Worm (Caenorhabditis elegans) whole organism, L4/young adult: ENCODE results near the gene F45E1.1.

Experiments
- W03F9.2 ChIP-seq: fragments of 150-350 bp; optimal IDR thresholded peaks from 2 replicates; lab custom pipeline; 2014; ENCODE audit warnings: missing biosample characterization, missing genetic modification characterization
- dao-5 ChIP-seq: sonication (generic microtip); optimal IDR thresholded peaks from 2 replicates; lab custom pipeline; 2016; ENCODE audit warnings: missing genotype, missing genetic modification characterization, moderate library complexity, missing compliant biosample characterization

DNA sequence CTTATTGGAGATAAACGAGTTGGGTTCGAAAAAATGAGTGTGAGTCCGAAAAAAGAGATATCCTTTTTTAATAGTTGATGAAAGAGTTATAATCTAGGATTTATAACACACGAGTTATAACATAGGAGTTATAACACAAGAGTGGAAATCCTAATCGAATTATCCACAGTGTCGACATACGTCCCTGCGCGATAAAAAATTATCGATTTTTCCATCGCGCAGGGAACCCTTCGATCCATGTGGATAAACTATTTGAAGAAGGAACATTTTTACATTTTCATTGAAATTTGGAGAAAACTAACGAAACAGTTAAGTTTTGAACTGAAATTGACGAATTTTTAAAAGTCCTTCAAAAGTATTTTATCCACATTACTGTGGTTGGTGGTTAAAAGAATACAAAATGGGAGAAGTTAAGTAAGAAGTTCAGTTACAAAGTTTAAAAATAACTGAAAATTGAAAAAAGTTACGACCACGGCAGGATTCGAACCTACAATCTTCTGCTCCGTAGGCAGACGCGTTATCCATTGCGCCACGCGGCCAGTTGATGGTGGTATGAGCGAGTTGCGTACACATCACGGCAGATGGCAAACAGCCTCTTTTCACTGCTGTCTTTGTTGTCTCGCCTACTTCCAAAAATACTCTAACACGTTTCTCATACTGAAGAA lies 32.9 kb downstream of the F45E1.1 start:
- peak; percentile 88 for TF ChIP-seq dao-5
- peak; percentile 97 for TF ChIP-seq W03F9.2 (tag; lab: Kevin White, UChicago)
